Worm (Caenorhabditis elegans) whole organism, late embryonic: Measurements from ENCODE around the gene scl-15.

Experiments used
- C08G9.2 ChIP-seq: sonication (generic microtip); optimal IDR thresholded peaks from 2 replicates; lab custom pipeline; 2016; ENCODE audit warnings: mild to moderate bottlenecking, missing genetic modification characterization, moderate library complexity, missing compliant biosample characterization
- C38D4.7 ChIP-seq: fragments of 200-800 bp; sonication (Bioruptor generic); optimal IDR thresholded peaks from 2 replicates; lab custom pipeline; 2018; ENCODE audit warnings: mild to moderate bottlenecking, missing genetic modification characterization, moderate library complexity, missing compliant biosample characterization
- T23F11.4 ChIP-seq: fragments of 200-800 bp; sonication (Bioruptor generic); optimal IDR thresholded peaks from 2 replicates; lab custom pipeline; 2018; ENCODE audit warnings: mild to moderate bottlenecking, missing genetic modification characterization, missing compliant biosample characterization
- che-1 ChIP-seq: sonication (generic microtip); optimal IDR thresholded peaks from 2 replicates; lab custom pipeline; 2016; ENCODE audit warnings: mild to moderate bottlenecking, missing genetic modification characterization, missing compliant biosample characterization
- hlh-13 ChIP-seq: fragments of 200-800 bp; sonication (Bioruptor generic); optimal IDR thresholded peaks from 2 replicates; lab custom pipeline; 2018; ENCODE audit warnings: mild to moderate bottlenecking, missing genetic modification characterization, missing compliant biosample characterization
- hlh-15 ChIP-seq: sonication (generic microtip); optimal IDR thresholded peaks from 2 replicates; lab custom pipeline; 2016; ENCODE audit warnings: missing genetic modification characterization, missing compliant biosample characterization
- mec-3 ChIP-seq: sonication (generic microtip); optimal IDR thresholded peaks from 2 replicates; lab custom pipeline; 2016; ENCODE audit warnings: borderline replicate concordance, missing genetic modification characterization, missing compliant biosample characterization
- nhr-11 ChIP-seq: fragments of 150-350 bp; optimal IDR thresholded peaks from 2 replicates; lab custom pipeline; 2014; ENCODE audit warnings: missing biosample characterization, missing genetic modification characterization
- pha-2 ChIP-seq: sonication (generic microtip); optimal IDR thresholded peaks from 2 replicates; lab custom pipeline; 2017; ENCODE audit warnings: mild to moderate bottlenecking, missing genetic modification characterization, missing compliant biosample characterization
- pha-4 ChIP-seq: fragments of 150-350 bp; optimal IDR thresholded peaks from 2 replicates; lab custom pipeline; 2018; ENCODE audit warnings: missing biosample characterization, missing genetic modification reagents, missing genetic modification characterization
- pros-1 ChIP-seq: fragments of 150-350 bp; optimal IDR thresholded peaks from 2 replicates; lab custom pipeline; 2014; ENCODE audit warnings: missing biosample characterization, missing genetic modification reagents, missing genetic modification characterization
- tbx-2 ChIP-seq: sonication (generic microtip); optimal IDR thresholded peaks from 2 replicates; lab custom pipeline; 2016; ENCODE audit warnings: missing genetic modification characterization, missing compliant biosample characterization

- TF ChIP-seq nhr-11 (tag; lab: Kevin White, UChicago), result no peak
- no peak for TF ChIP-seq pha-2 (tag; lab: Kevin White, UChicago)
- no peak for TF ChIP-seq che-1 (tag; lab: Kevin White, UChicago)
- TF ChIP-seq C38D4.7, result no peak
- TF ChIP-seq pha-4 (tag; lab: Kevin White, UChicago), result no peak
- TF ChIP-seq hlh-15, result no peak
- TF ChIP-seq hlh-13 (GFP tag; lab: Kevin White, UChicago), result no peak
- TF ChIP-seq C08G9.2 (tag; lab: Kevin White, UChicago), result no peak
- TF ChIP-seq mec-3 (tag; lab: Kevin White, UChicago), result no peak
- TF ChIP-seq tbx-2, result no peak
- no peak for TF ChIP-seq T23F11.4
- TF ChIP-seq pros-1 (tag; lab: Kevin White, UChicago), result no peak
Measured at ce11 chrII:3240207-3240606, 44.3 kb downstream of the scl-15 start, which contains the start of gene C17F4.3.
